Fruit fly (Drosophila melanogaster) Kc167 (cell line): Measurements from ENCODE around the gene Nepl11.

ENCODE experiments used
- Myc ChIP-seq: fragments of >200 bp; optimal IDR thresholded peaks from 2 replicates; lab custom pipeline; 2017; ENCODE audit warnings: missing external identifiers
- insv ChIP-seq: fragments of >200 bp; optimal IDR thresholded peaks from 3 replicates; lab custom pipeline; 2018; ENCODE audit warnings: missing external identifiers
- psq ChIP-seq: fragments of >200 bp; optimal IDR thresholded peaks from 2 replicates; lab custom pipeline; 2017; ENCODE audit warnings: missing external identifiers
- ttk ChIP-seq: sonication (Bioruptor generic); optimal IDR thresholded peaks from 2 replicates; lab custom pipeline; 2017; ENCODE audit warnings: missing external identifiers

DNA sequence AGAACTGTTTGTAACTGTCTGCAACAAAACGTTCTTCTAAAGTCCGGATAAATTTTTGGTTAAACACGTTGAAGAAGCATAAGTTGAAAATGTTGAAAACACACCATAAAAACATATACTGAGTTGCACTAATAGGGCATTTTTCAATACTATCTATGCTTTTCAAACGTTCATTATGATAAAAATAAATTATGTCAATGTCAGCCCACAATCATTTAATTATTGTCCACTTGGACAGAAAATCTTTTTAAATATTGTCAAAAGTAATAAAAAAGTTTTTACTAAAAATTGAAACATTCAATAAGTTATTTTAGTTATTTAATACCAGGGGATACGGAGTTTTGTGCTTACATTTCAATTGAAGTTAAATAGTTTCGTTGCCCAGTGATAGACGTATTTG, 28.2 kb downstream of the Nepl11 start, which contains the start of gene CG1092:
- TF ChIP-seq ttk (no peak), psq (lab: Kevin White, UChicago) (no peak), Myc (lab: Kevin White, UChicago) (no peak), insv (lab: Kevin White, UChicago) (no peak)
